Worm (Caenorhabditis elegans) whole organism, dauer: ENCODE results near the gene irld-11.

Source experiments
- unc-62 ChIP-seq: sonication (generic microtip); optimal IDR thresholded peaks from 2 replicates; lab custom pipeline; 2017; ENCODE audit warnings: missing biosample characterization, missing genetic modification reagents, missing genetic modification characterization

Gene irld-11

ce11 chrV:1654845-1655244 is at the start of gene irld-11:
TSS of gene irld-11 (plus strand) at chrV:1655145.
- TF ChIP-seq unc-62 (GFP tag; lab: Kevin White, UChicago) = no peak

ce11 chrV:1607790-1608189 is 47.2 kb upstream of the irld-11 start, which contains the start of gene nhr-178:
TSS of gene nhr-178 (minus strand) at chrV:1607953.
- no peak for TF ChIP-seq unc-62 (GFP tag; lab: Kevin White, UChicago)

ce11 chrV:1610097-1610496 is 44.8 kb upstream of the irld-11 start, which contains the start of gene nhr-177:
TSS of gene nhr-177 (plus strand) at chrV:1610263.
- TF ChIP-seq unc-62 (GFP tag; lab: Kevin White, UChicago) = no peak

- TF ChIP-seq unc-62 (GFP tag; lab: Kevin White, UChicago) = no peak
Observed at ce11 chrV:1611570-1611969, 43.4 kb upstream of the irld-11 start.

ce11 chrV:1614726-1615125 is 40.2 kb upstream of the irld-11 start, which contains the start of gene srbc-41:
TSS of gene srbc-41 (minus strand) at chrV:1614826.
- TF ChIP-seq unc-62 (GFP tag; lab: Kevin White, UChicago) = no peak

- TF ChIP-seq unc-62 (GFP tag; lab: Kevin White, UChicago) = no peak
Observed at ce11 chrV:1618760-1619159, 36.2 kb upstream of the irld-11 start, which contains the start of gene nhr-179. TSS of gene nhr-179 (minus strand) at chrV:1618860.

- no peak for TF ChIP-seq unc-62 (GFP tag; lab: Kevin White, UChicago)
Observed at ce11 chrV:1620537-1620936, 34.4 kb upstream of the irld-11 start.

ce11 chrV:1621494-1621893 is 33.5 kb upstream of the irld-11 start, which contains the start of gene nhr-117:
TSS of gene nhr-117 (minus strand) at chrV:1621520.
- no peak for TF ChIP-seq unc-62 (GFP tag; lab: Kevin White, UChicago)

- no peak for TF ChIP-seq unc-62 (GFP tag; lab: Kevin White, UChicago)
Observed at ce11 chrV:1623429-1623828, 31.5 kb upstream of the irld-11 start.

- TF ChIP-seq unc-62 (GFP tag; lab: Kevin White, UChicago) = no peak
Observed at ce11 chrV:1624340-1624739, 30.6 kb upstream of the irld-11 start, which contains the start of gene nhr-110. TSS of gene nhr-110 (minus strand) at chrV:1624440.

ce11 chrV:1626720-1627119 is 28.2 kb upstream of the irld-11 start, which contains the start of gene nhr-237:
TSS of gene nhr-237 (minus strand) at chrV:1626820.
- no peak for TF ChIP-seq unc-62 (GFP tag; lab: Kevin White, UChicago)

ce11 chrV:1627269-1627668 is 27.7 kb upstream of the irld-11 start:
- TF ChIP-seq unc-62 (GFP tag; lab: Kevin White, UChicago) = no peak

- TF ChIP-seq unc-62 (GFP tag; lab: Kevin White, UChicago) = no peak
Observed at ce11 chrV:1629329-1629728, 25.6 kb upstream of the irld-11 start, which contains the start of gene nhr-238. TSS of gene nhr-238 (minus strand) at chrV:1629432.

ce11 chrV:1631148-1631547 is 23.8 kb upstream of the irld-11 start, which contains the start of gene Y46H3D.8:
TSS of gene Y46H3D.8 (minus strand) at chrV:1631248.
- TF ChIP-seq unc-62 (GFP tag; lab: Kevin White, UChicago) = no peak

- no peak for TF ChIP-seq unc-62 (GFP tag; lab: Kevin White, UChicago)
Observed at ce11 chrV:1631717-1632116, 23.2 kb upstream of the irld-11 start, which contains the start of gene irld-17. TSS of gene irld-17 (plus strand) at chrV:1632017.

- TF ChIP-seq unc-62 (GFP tag; lab: Kevin White, UChicago) = no peak
Observed at ce11 chrV:1635859-1636258, 19.1 kb upstream of the irld-11 start, which contains the start of gene str-222. TSS of gene str-222 (plus strand) at chrV:1636159.

ce11 chrV:1640008-1640407 is 14.9 kb upstream of the irld-11 start, which contains the start of gene str-221:
TSS of gene str-221 (plus strand) at chrV:1640308.
- no peak for TF ChIP-seq unc-62 (GFP tag; lab: Kevin White, UChicago)
